Fruit fly (Drosophila melanogaster): ENCODE measurements around the gene Ets65A.
A peak's percentile ranks its signal among the peaks of the same experiment; 100 is the strongest.

Ets65A gene

DNA sequence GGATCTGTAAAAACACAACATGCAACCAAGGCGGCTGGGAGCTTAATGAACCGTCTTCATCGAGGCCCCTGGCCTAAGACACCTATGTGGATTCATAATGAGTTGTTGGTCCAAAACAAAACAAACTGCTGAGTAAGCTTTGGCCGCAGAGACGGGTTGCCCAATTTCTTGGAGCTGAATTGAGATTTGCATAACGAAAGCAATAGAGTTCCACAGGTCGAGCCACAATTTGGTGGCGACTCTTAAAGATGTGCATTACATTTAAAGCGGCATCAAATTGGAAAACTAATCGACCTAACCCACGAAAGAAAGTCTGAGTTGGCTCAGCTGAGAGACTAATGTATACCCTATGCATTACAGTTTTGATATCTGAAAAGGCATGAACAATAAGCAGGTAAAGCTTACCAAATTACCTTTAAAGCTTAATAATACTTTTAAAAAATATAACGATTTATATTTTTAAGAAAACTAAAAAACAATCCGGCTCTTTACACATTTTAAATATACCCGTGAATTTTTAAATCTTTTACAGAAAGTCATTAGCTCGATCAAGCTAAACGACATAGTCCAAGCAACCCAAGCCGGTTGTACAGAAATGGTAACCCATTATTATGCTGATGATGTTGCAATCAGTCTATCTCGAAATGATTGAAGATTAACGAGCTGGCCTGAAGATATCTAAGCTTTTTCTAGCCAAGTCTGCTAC lies 60.1 kb downstream of the Ets65A start, which contains the start of gene CG13297 (continued):
- TF ChIP-seq BtbVII (GFP tag; optimal IDR thresholded peaks at IDR 0.05) (no peak), CG11723 (GFP tag; optimal IDR thresholded peaks at IDR 0.05) (peak; percentile 25), CG5180 (GFP tag; optimal IDR thresholded peaks at IDR 0.05) (peak; percentile 63), Dfd (GFP tag; optimal IDR thresholded peaks at IDR 0.05) (no peak), CG6689 (GFP tag; IDR thresholded peaks at IDR 0.05) (peak; percentile 66), Fer1 (GFP tag; optimal IDR thresholded peaks at IDR 0.05) (peak; percentile 38), chif (GFP tag; optimal IDR thresholded peaks at IDR 0.05) (peak in 1 of 2 experiments; percentile 8), nerfin-1 (tag; optimal IDR thresholded peaks at IDR 0.05) (peak; percentile 64), gem (tag; optimal IDR thresholded peaks at IDR 0.05) (peak; percentile 74), CG6254 (GFP tag; optimal IDR thresholded peaks at IDR 0.05) (peak; percentile 12), ara (GFP tag; IDR thresholded peaks at IDR 0.05) (no peak), Hsf (GFP tag; optimal IDR thresholded peaks at IDR 0.05) (no peak), gce (GFP tag; IDR thresholded peaks at IDR 0.05) (no peak), Blimp-1 (GFP tag; optimal IDR thresholded peaks at IDR 0.05) (peak; percentile 54), CG18764 (GFP tag; optimal IDR thresholded peaks at IDR 0.05) (no peak), oc (tag; optimal IDR thresholded peaks at IDR 0.05) (peak; percentile 16), Nf-YA (GFP tag; IDR thresholded peaks at IDR 0.05) (no peak), CG10209 (GFP tag; optimal IDR thresholded peaks at IDR 0.05) (peak; percentile 33), H2.0 (GFP tag; IDR thresholded peaks at IDR 0.05) (no peak), CG18476 (GFP tag; optimal IDR thresholded peaks at IDR 0.05) (peak; percentile 32), CG15479 (GFP tag; optimal IDR thresholded peaks at IDR 0.05) (no peak), CG7963 (GFP tag; IDR thresholded peaks at IDR 0.05; ENCODE audit: partially characterized antibody) (no peak), pnt (GFP tag; optimal IDR thresholded peaks at IDR 0.05) (no peak), B-H1 (GFP tag; IDR thresholded peaks at IDR 0.05) (peak; percentile 48; the same call in 2 of the 3 replicates), CG11560 (tag; IDR thresholded peaks at IDR 0.05) (no peak), CG13287 (GFP tag; IDR thresholded peaks at IDR 0.05; ENCODE audit: partially characterized antibody) (no peak), sc (optimal IDR thresholded peaks at IDR 0.05) (no peak), sc (GFP tag; optimal IDR thresholded peaks at IDR 0.05) (no peak), pros (GFP tag; optimal IDR thresholded peaks at IDR 0.05) (peak; percentile 86), CG2120 (GFP tag; optimal IDR thresholded peaks at IDR 0.05) (no peak), CG4282 (GFP tag; optimal IDR thresholded peaks at IDR 0.05) (no peak), klu (GFP tag; IDR thresholded peaks at IDR 0.05) (no peak), Med (GFP tag) (peak; percentile 1), hkb (optimal IDR thresholded peaks at IDR 0.05) (no peak), hkb (GFP tag; IDR thresholded peaks at IDR 0.05) (peak; percentile 65; the same call in 1 of the 2 replicates), CG17361 (GFP tag; IDR thresholded peaks at IDR 0.05) (peak; percentile 73), C15 (GFP tag; IDR thresholded peaks at IDR 0.05) (no peak), D (optimal IDR thresholded peaks at IDR 0.05) (no peak), D (GFP tag; optimal IDR thresholded peaks at IDR 0.05) (peak; percentile 57), zf30C (GFP tag; optimal IDR thresholded peaks at IDR 0.05) (no peak), E2f2 (GFP tag; IDR thresholded peaks at IDR 0.05) (0 out of 2 replicates have a peak, but pooled peaks have one; percentile 10), otp (GFP tag; IDR thresholded peaks at IDR 0.05) (no peak), exex (tag; optimal IDR thresholded peaks at IDR 0.05) (no peak), Stat92E (GFP tag; optimal IDR thresholded peaks at IDR 0.05) (no peak), CG2116 (GFP tag; optimal IDR thresholded peaks at IDR 0.05) (no peak), CG4820 (GFP tag; optimal IDR thresholded peaks at IDR 0.05) (peak; percentile 32), CG18599 (GFP tag; optimal IDR thresholded peaks at IDR 0.05) (peak; percentile 37), insv (GFP tag; optimal IDR thresholded peaks at IDR 0.05) (no peak), grau (tag; optimal IDR thresholded peaks at IDR 0.05) (peak; percentile 57), dimm (GFP tag; IDR thresholded peaks at IDR 0.05) (no peak)
